Worm (Caenorhabditis elegans): ENCODE data around the gene cpl-1.
A peak's percentile ranks its signal among the peaks of the same experiment; 100 is the strongest.

Gene cpl-1

DNA sequence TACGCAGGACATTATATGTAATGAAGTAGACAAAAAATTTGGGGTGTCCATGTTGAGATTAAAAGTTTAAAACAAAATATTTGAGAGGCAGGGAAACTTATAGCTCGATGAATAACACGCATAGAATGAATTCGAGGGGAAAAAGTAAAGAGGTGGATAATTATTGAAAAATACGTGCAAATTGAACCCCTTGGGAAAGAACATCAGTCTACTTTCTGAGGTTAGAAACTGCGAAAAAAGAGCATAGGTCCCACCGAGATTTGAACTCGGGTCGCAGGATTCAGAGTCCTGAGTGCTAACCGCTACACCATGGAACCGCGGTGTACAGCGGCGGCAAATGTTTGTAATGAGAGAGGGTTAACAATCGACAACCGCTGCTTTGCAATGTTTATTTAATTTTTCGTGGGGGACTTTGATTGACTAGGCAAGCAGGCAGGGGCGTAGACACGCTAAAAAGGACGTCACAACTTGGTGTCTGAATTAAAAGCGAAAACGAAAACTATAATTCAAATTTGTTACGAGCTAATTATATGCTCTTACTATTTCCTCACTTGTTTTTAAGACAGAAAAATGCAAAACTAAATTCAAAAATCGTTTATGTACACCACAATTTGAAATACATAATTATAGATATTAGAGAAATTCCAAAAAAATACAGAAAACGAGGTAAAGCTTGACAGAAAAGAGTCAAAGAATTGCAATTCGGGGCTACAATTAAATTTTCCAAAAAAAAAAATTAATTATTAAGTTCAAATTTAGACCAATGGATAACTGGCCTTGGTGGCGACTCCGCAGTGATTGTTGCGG is 3.0 kb downstream of the cpl-1 start, which contains the start of gene srh-269 (continued):
- TF ChIP-seq fkh-3 (tag; optimal IDR thresholded peaks at IDR 0.05) (peak; percentile 95), hlh-12 (tag; optimal IDR thresholded peaks at IDR 0.05) (peak; percentile 27), ceh-91 (GFP tag; IDR thresholded peaks at IDR 0.05) (no peak), snpc-1.3 (tag; optimal IDR thresholded peaks at IDR 0.05; ENCODE audit: insufficient read depth) (peak; percentile 72), ceh-58 (GFP tag; IDR thresholded peaks at IDR 0.05) (peak; percentile 88; the same call in 1 of the 2 replicates), B0261.1 (tag; optimal IDR thresholded peaks at IDR 0.05) (peak; percentile 93), rcor-1 (GFP tag; IDR thresholded peaks at IDR 0.05) (peak; percentile 69), egl-18 (GFP tag; IDR thresholded peaks at IDR 0.05) (no peak), hmg-1.2 (GFP tag; IDR thresholded peaks at IDR 0.05) (peak; percentile 81), lsy-27 (tag; optimal IDR thresholded peaks at IDR 0.05; ENCODE audit: borderline replicate concordance, insufficient read depth) (peak; percentile 80), F55B11.4 (tag; optimal IDR thresholded peaks at IDR 0.05; ENCODE audit: borderline replicate concordance, insufficient read depth) (no peak), Y53F4B.3 (GFP tag; IDR thresholded peaks at IDR 0.05) (no peak), madf-10 (tag; optimal IDR thresholded peaks at IDR 0.05) (peak; percentile 76), tbp1 (GFP tag; optimal IDR thresholded peaks at IDR 0.05) (peak; percentile 95), ztf-18 (tag; optimal IDR thresholded peaks at IDR 0.05) (peak; percentile 63), let-607 (tag; optimal IDR thresholded peaks at IDR 0.05) (peak; percentile 57 to 68), snpc-3.4 (tag; optimal IDR thresholded peaks at IDR 0.05) (peak; percentile 72), efl-1 (GFP tag; optimal IDR thresholded peaks at IDR 0.05) (no peak), B0035.1 (tag; optimal IDR thresholded peaks at IDR 0.05) (peak; percentile 76), hlh-26 (GFP tag; conservative IDR thresholded peaks at IDR 0.05) (no peak), let-526 (GFP tag; IDR thresholded peaks at IDR 0.05) (peak; percentile 87), ama-1 (optimal IDR thresholded peaks at IDR 0.05) (peak; percentile 79), ama-1 (GFP tag; optimal IDR thresholded peaks at IDR 0.05) (peak in 1 of 2 experiments; percentile 54), lin-40 (tag; optimal IDR thresholded peaks at IDR 0.05) (no peak), K11D2.4 (GFP tag; IDR thresholded peaks at IDR 0.05) (peak; percentile 88), snpc-4 (GFP tag; optimal IDR thresholded peaks at IDR 0.05) (peak; percentile 51), snpc-4 (tag; optimal IDR thresholded peaks at IDR 0.05) (peak; percentile 30 to 86 (median 58)), lag-1 (GFP tag; IDR thresholded peaks at IDR 0.05) (no peak), pha-4 (tag; optimal IDR thresholded peaks at IDR 0.05) (no peak), die-1 (tag; optimal IDR thresholded peaks at IDR 0.05) (peak; percentile 85), nhr-90 (tag; optimal IDR thresholded peaks at IDR 0.05) (peak; percentile 64), ceh-40 (GFP tag; IDR thresholded peaks at IDR 0.05) (no peak), hrde-1 (tag; optimal IDR thresholded peaks at IDR 0.05; ENCODE audit: borderline replicate concordance) (peak; percentile 7), dpl-1 (GFP tag; optimal IDR thresholded peaks at IDR 0.05) (peak; percentile 32), Y79H2A.3 (GFP tag; conservative IDR thresholded peaks at IDR 0.05) (no peak), ceh-79 (tag; optimal IDR thresholded peaks at IDR 0.05) (peak; percentile 93), hsf-1 (GFP tag; IDR thresholded peaks at IDR 0.05) (peak; percentile 61; the same call in 1 of the 2 replicates), akir-1 (GFP tag; optimal IDR thresholded peaks at IDR 0.05) (no peak), gei-17 (GFP tag; optimal IDR thresholded peaks at IDR 0.05) (peak; percentile 51), mel-28 (tag; optimal IDR thresholded peaks at IDR 0.05; ENCODE audit: borderline replicate concordance) (peak; percentile 13), cebp-2 (GFP tag; IDR thresholded peaks at IDR 0.05) (peak; percentile 87; the same call in 1 of the 2 replicates), bed-2 (GFP tag; IDR thresholded peaks at IDR 0.05) (no peak), ets-4 (GFP tag; optimal IDR thresholded peaks at IDR 0.05) (peak; percentile 91), F39B2.1 (GFP tag; IDR thresholded peaks at IDR 0.05) (no peak), B0336.3 (GFP tag; IDR thresholded peaks at IDR 0.05) (peak; percentile 92), repo-1 (tag; optimal IDR thresholded peaks at IDR 0.05) (peak; percentile 94)

Data from whole organism, young adult.